Fruit fly (Drosophila melanogaster): ENCODE results near the gene CG6310.

The CG6310 gene

dm6 chr3L:11023235-11023634 is 46.4 kb downstream of the CG6310 start, which contains the start of gene Fad2:
Gene Fad2, plus strand, starts transcription at chr3L:11023535.
- TF ChIP-seq toe (GFP tag; optimal IDR thresholded peaks at IDR 0.05) (no peak), ovo (GFP tag; optimal IDR thresholded peaks at IDR 0.05) (no peak), bab1 (GFP tag; optimal IDR thresholded peaks at IDR 0.05) (no peak), Mnt (GFP tag; optimal IDR thresholded peaks at IDR 0.05) (no peak), CG14711 (tag; optimal IDR thresholded peaks at IDR 0.05) (no peak), CG12768 (GFP tag; optimal IDR thresholded peaks at IDR 0.05) (no peak)

dm6 chr3L:11021958-11022357 is 47.7 kb downstream of the CG6310 start:
- TF ChIP-seq CG33017 (tag; optimal IDR thresholded peaks at IDR 0.05) = no peak
- no peak for TF ChIP-seq Mnt (GFP tag; optimal IDR thresholded peaks at IDR 0.05)
- TF ChIP-seq bab1 (GFP tag; optimal IDR thresholded peaks at IDR 0.05) = no peak

- TF ChIP-seq pad (GFP tag; optimal IDR thresholded peaks at IDR 0.05) (no peak), CG7045 (GFP tag; optimal IDR thresholded peaks at IDR 0.05) (no peak), cic (GFP tag; optimal IDR thresholded peaks at IDR 0.05) (no peak), Mnt (GFP tag; optimal IDR thresholded peaks at IDR 0.05) (no peak), CG7101 (tag; optimal IDR thresholded peaks at IDR 0.05) (no peak)
Observed at dm6 chr3L:11020058-11020457, 49.6 kb downstream of the CG6310 start.
